Worm (Caenorhabditis elegans) whole organism, early embryonic: Measurements from ENCODE around the gene sel-1.

Experiments used
- B0310.2 ChIP-seq: sonication (generic microtip); optimal IDR thresholded peaks from 2 replicates; lab custom pipeline; 2016; ENCODE audit warnings: mild to moderate bottlenecking, missing genetic modification characterization, missing compliant biosample characterization
- F13C5.2 ChIP-seq: sonication (generic microtip); optimal IDR thresholded peaks from 2 replicates; lab custom pipeline; 2017; ENCODE audit warnings: mild to moderate bottlenecking, missing genetic modification characterization, inconsistent platforms, missing compliant biosample characterization
- aly-1 ChIP-seq: sonication (generic microtip); optimal IDR thresholded peaks from 2 replicates; lab custom pipeline; 2016; ENCODE audit warnings: missing genetic modification characterization, missing compliant biosample characterization
- ama-1 ChIP-seq: fragments of 150-350 bp; optimal IDR thresholded peaks from 2 replicates; lab custom pipeline; 2014
- ceh-13 ChIP-seq: fragments of 200-800 bp; sonication (Bioruptor generic); optimal IDR thresholded peaks from 2 replicates; lab custom pipeline; 2018; ENCODE audit warnings: mild to moderate bottlenecking, missing genetic modification characterization, missing compliant biosample characterization
- ceh-36 ChIP-seq: sonication (generic microtip); optimal IDR thresholded peaks from 2 replicates; lab custom pipeline; 2016; ENCODE audit warnings: missing genetic modification characterization, inconsistent platforms, missing compliant biosample characterization
- ets-7 ChIP-seq: sonication (generic microtip); optimal IDR thresholded peaks from 2 replicates; lab custom pipeline; 2016; ENCODE audit warnings: missing genotype, missing genetic modification characterization, missing compliant biosample characterization
- flt-1 ChIP-seq: fragments of 200-800 bp; sonication (Bioruptor generic); IDR thresholded peaks from 2 replicates; pipeline ENCODE4 v1.3.6; 2022; ENCODE audit warnings: missing genetic modification characterization, missing compliant biosample characterization
- hmbx-1 ChIP-seq: sonication (generic microtip); optimal IDR thresholded peaks from 2 replicates; lab custom pipeline; 2016; ENCODE audit warnings: mild to moderate bottlenecking, missing genetic modification characterization, missing compliant biosample characterization
- hmg-4 ChIP-seq: fragments of 200-800 bp; sonication (Bioruptor generic); optimal IDR thresholded peaks from 2 replicates; lab custom pipeline; 2018; ENCODE audit warnings: mild to moderate bottlenecking, missing genetic modification characterization, missing compliant biosample characterization
- hnd-1 ChIP-seq: sonication (generic microtip); optimal IDR thresholded peaks from 2 replicates; lab custom pipeline; 2016; ENCODE audit warnings: missing genetic modification characterization, missing compliant biosample characterization
- pes-1 ChIP-seq: fragments of 200-800 bp; sonication (Bioruptor generic); IDR thresholded peaks from 2 replicates; pipeline ENCODE4 v1.3.6; 2022; ENCODE audit warnings: missing genetic modification reagents, missing genetic modification characterization, missing compliant biosample characterization
- scrt-1 ChIP-seq: fragments of 200-800 bp; sonication (Bioruptor generic); IDR thresholded peaks from 2 replicates; pipeline ENCODE4 v1.3.6; 2022; ENCODE audit warnings: missing genetic modification characterization, missing compliant biosample characterization
- sea-1 ChIP-seq: fragments of 200-800 bp; sonication (Bioruptor generic); conservative IDR thresholded peaks from 2 replicates; pipeline ENCODE4 v1.3.6; 2022; ENCODE audit warnings: missing genetic modification characterization, missing compliant biosample characterization
- tbx-11 ChIP-seq: fragments of 200-800 bp; sonication (Bioruptor generic); IDR thresholded peaks from 2 replicates; pipeline ENCODE4 v1.3.6; 2022; ENCODE audit warnings: missing genetic modification characterization, missing compliant biosample characterization
- tbx-37 ChIP-seq: fragments of 200-800 bp; sonication (Bioruptor generic); conservative IDR thresholded peaks from 2 replicates; pipeline ENCODE4 v1.3.6; 2022; ENCODE audit warnings: missing genetic modification reagents, missing genetic modification characterization, missing compliant biosample characterization
- tra-4 ChIP-seq: sonication (generic microtip); optimal IDR thresholded peaks from 2 replicates; lab custom pipeline; 2017; ENCODE audit warnings: missing genetic modification characterization, missing compliant biosample characterization

The sel-1 gene

DNA sequence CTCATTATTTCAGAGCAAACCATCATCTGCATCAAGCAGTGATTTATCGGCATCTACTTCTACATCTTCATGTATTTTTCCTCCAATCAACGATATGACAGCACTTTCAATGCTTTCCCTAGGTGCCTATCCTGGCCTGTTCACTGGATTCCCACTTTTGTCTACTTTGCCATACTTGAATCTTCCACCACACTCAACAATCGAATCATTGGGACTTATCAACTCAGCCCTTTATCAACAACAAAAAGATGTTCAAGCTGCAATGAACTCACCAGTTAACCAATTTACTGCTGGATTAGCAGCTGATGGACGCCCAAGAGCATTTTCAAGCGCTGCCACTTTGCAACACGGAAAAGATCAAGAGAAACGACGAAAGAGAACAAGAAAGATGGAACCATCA is 19.3 kb upstream of the sel-1 start:
- TF ChIP-seq ets-7 (tag; lab: Kevin White, UChicago) = no peak

DNA sequence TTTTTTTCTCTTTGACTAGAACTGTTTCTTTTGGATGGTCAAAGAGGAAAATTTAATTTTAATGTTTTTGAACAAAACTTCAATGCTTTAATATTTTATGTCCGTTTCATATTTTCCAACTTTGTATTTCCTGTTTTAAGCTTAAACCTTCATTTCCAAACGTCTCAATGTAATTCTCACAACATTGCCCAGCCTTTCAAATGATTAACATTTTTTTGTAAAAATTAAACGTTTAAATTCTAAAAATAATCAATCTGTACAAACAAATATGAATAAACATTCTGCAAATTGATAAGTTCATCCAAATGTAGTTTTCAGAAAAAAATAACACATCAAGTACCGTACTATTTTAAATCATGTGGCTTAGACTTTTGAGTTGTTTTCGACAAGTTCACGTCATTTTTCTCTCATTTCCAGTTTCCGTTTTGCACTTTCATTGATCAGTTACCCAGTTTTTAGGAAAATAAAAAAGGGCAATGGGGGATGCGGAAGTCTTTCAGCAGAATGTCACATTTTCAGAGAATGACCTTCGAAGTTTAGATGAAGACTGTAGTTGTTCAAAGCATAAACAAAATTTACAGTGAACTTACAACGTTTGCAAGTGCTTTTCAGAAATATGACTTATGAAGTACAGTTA is 17.7 kb upstream of the sel-1 start:
- no peak for TF ChIP-seq scrt-1 (GFP tag; lab: Robert Waterston, UW)
- no peak for TF ChIP-seq F13C5.2 (tag; lab: Kevin White, UChicago)
- TF ChIP-seq B0310.2 = no peak
- TF ChIP-seq tbx-11 (GFP tag; lab: Robert Waterston, UW) = no peak
- no peak for TF ChIP-seq flt-1
- no peak for TF ChIP-seq aly-1 (tag; lab: Kevin White, UChicago)
- no peak for TF ChIP-seq ceh-36
- TF ChIP-seq ets-7 (tag; lab: Kevin White, UChicago) = no peak
- no peak for TF ChIP-seq tra-4 (tag; lab: Kevin White, UChicago)
- no peak for TF ChIP-seq hmg-4 (GFP tag; lab: Kevin White, UChicago)
- TF ChIP-seq hnd-1 = no peak
- TF ChIP-seq sea-1 (GFP tag; lab: Robert Waterston, UW) = no peak
- no peak for TF ChIP-seq ceh-13 (GFP tag; lab: Kevin White, UChicago)
- TF ChIP-seq pes-1 (GFP tag; lab: Robert Waterston, UW) = no peak
- no peak for TF ChIP-seq hmbx-1 (tag; lab: Kevin White, UChicago)
- TF ChIP-seq tbx-37 (GFP tag; lab: Robert Waterston, UW) = no peak
- no peak for TF ChIP-seq ama-1 (lab: Kevin White, UChicago)

DNA sequence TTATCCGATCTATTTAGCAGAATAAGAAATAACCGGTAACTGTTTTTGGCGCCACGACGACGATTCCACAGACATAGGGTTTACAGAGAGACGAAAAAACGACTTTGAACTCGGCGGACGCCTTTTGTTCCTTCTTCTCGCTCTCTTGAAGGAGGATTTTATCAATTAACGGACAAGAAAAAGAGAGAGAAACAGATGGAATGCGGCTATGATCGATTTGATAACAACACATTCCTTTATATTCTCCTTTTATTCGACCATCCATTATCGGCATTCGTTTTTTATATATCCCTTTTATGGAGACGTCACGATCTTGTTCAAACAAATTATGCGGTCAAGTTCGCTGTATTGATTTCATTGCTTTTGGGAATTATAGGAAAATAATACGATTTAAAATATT is 11.7 kb upstream of the sel-1 start:
- TF ChIP-seq B0310.2 (no peak), F13C5.2 (tag; lab: Kevin White, UChicago) (no peak), ceh-13 (GFP tag; lab: Kevin White, UChicago) (no peak), flt-1 (no peak), sea-1 (GFP tag; lab: Robert Waterston, UW) (no peak), scrt-1 (GFP tag; lab: Robert Waterston, UW) (no peak), tra-4 (tag; lab: Kevin White, UChicago) (no peak), hmg-4 (GFP tag; lab: Kevin White, UChicago) (no peak), tbx-11 (GFP tag; lab: Robert Waterston, UW) (no peak), ama-1 (lab: Kevin White, UChicago) (no peak), pes-1 (GFP tag; lab: Robert Waterston, UW) (no peak), hmbx-1 (tag; lab: Kevin White, UChicago) (no peak)

DNA sequence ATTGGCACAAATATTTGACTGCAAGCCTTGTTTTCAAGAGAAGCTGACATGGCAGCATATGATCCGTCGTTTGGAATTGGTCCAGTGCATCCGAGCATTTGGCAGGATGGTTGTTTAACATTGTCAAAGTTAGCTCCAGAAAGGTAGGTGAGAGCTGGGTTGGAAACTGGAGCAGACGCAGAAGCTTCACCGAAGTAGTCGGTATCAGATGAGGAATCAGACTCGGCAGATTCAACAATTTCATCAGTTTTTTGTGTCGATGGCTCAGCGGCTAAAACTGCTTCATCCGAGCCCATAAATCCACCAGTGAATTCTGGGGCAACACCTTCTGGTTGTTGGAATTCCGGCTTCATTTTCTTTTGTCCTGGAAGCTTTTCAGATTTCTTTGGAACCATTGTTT is 10.9 kb upstream of the sel-1 start:
- no peak for TF ChIP-seq tbx-37 (GFP tag; lab: Robert Waterston, UW)
- TF ChIP-seq sea-1 (GFP tag; lab: Robert Waterston, UW) = no peak
- TF ChIP-seq B0310.2 = no peak
- TF ChIP-seq scrt-1 (GFP tag; lab: Robert Waterston, UW) = no peak
- TF ChIP-seq hnd-1 = no peak
- TF ChIP-seq aly-1 (tag; lab: Kevin White, UChicago) = no peak
- no peak for TF ChIP-seq flt-1
- no peak for TF ChIP-seq tra-4 (tag; lab: Kevin White, UChicago)
- no peak for TF ChIP-seq pes-1 (GFP tag; lab: Robert Waterston, UW)
- TF ChIP-seq hmbx-1 (tag; lab: Kevin White, UChicago) = no peak
- TF ChIP-seq ets-7 (tag; lab: Kevin White, UChicago) = no peak
- no peak for TF ChIP-seq ama-1 (lab: Kevin White, UChicago)
- TF ChIP-seq tbx-11 (GFP tag; lab: Robert Waterston, UW) = no peak
- TF ChIP-seq ceh-36 = no peak

DNA sequence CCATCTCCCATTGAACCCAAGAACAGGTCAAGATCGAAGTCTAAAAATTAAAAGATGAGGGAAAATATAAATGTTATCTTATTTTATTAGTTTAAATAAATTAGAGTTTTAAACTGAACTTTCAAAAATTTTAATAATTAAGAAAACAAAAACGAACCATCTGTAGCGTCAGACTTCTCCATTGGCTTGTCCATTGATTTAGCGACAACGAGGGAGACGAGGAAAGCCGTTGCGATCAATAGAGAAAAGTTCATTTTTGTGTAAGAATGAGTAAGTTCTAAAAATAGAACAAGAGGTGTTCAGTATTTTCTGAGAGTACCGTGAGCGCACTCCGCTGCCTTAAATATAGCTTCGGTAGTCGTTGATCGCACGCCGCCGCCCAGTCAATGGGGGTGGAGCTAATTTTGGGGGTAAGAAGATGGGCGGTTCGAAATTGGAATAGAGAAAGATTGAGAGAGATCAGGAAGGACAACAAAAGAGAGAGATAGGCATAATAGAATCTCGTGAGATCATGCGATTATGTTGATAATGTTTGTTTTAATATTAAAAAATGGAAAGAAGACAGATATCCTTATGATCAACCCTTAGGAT is 10.4 kb upstream of the sel-1 start, which contains the start of gene F45D3.3:
F45D3.3 (minus strand) TSS at position 350 of the 591 bp plus-strand sequence.
- no peak for TF ChIP-seq B0310.2
- TF ChIP-seq aly-1 (tag; lab: Kevin White, UChicago) = no peak
- no peak for TF ChIP-seq hmg-4 (GFP tag; lab: Kevin White, UChicago)
- TF ChIP-seq flt-1 = no peak
- no peak for TF ChIP-seq F13C5.2 (tag; lab: Kevin White, UChicago)
- no peak for TF ChIP-seq hnd-1
- TF ChIP-seq scrt-1 (GFP tag; lab: Robert Waterston, UW) = no peak
- TF ChIP-seq hmbx-1 (tag; lab: Kevin White, UChicago) = no peak
- no peak for TF ChIP-seq tra-4 (tag; lab: Kevin White, UChicago)
- no peak for TF ChIP-seq tbx-37 (GFP tag; lab: Robert Waterston, UW)
- no peak for TF ChIP-seq ceh-36
- no peak for TF ChIP-seq ets-7 (tag; lab: Kevin White, UChicago)
- no peak for TF ChIP-seq pes-1 (GFP tag; lab: Robert Waterston, UW)

DNA sequence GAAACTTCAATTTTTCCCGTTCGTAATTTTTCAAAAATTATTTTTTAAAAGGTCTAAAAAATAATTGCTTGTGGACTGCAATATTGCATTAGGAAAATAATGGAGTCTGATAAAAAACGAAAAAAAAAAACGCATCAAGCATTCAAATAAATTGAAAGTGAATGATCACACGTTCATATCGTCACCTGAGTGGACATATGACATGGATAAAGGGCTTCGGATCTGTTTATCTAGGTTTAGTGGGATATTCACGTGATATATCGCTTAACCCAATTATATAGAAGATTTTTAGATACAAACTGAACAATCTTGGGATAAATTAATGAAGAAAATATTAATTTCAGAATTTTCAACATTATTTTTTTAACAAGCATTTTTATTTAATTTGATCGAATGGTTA is 9.8 kb upstream of the sel-1 start:
- TF ChIP-seq ceh-13 (GFP tag; lab: Kevin White, UChicago) = no peak
- no peak for TF ChIP-seq aly-1 (tag; lab: Kevin White, UChicago)
- no peak for TF ChIP-seq sea-1 (GFP tag; lab: Robert Waterston, UW)

DNA sequence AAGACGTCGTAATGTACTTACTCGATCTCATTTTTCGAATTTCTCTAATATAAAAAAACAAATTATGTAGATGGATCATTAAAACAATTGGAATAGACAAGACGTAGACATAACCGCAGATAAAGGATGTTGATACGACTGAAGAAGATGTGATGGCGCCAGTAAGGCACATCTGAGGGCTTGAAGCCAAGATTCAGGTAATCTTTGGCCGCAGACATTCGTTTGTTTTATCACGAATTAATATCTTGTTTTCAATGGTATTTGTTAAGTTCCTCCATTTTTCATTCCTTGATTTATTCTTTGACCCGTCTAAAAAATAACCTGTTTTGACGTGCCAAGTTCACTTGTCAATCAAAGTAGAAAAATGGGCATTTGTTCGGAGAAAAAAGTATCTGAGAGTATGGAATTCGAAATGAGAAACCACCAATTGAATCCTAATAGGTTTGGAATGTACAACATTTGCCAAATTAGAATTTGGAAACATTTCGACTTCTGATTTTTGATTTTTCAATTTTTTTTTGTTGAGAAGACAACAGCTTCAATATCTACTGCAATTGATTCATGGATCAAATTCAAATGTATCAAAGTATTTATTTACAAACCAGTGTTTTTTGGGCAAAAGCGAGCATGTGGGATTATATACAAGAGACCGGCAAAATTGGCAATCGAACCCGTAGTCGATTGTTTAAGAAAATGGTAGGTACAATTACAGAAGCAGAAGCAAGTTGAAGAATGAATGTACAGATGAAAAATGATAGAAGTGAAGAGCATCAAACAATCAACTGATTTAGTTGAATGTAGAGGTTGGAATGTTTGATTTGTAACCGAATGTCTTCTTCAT is 8.7 kb upstream of the sel-1 start:
- TF ChIP-seq hmbx-1 (tag; lab: Kevin White, UChicago) (no peak), ceh-36 (no peak)
